Worm (Caenorhabditis elegans) whole organism, young adult: ENCODE data around the gene F34H10.5.

ENCODE experiments used
- B0035.1 ChIP-seq: sonication (generic microtip); optimal IDR thresholded peaks from 2 replicates; lab custom pipeline; 2016; ENCODE audit warnings: missing genetic modification characterization, mild to moderate bottlenecking, missing compliant biosample characterization, missing genotype, missing genetic modification reagents
- B0336.3 ChIP-seq: fragments of 200-800 bp; sonication (Bioruptor generic); IDR thresholded peaks from 2 replicates; pipeline ENCODE4 v1.3.6; 2022; ENCODE audit warnings: missing genetic modification characterization, missing compliant biosample characterization
- C06A6.2 ChIP-seq: fragments of 200-800 bp; sonication (Bioruptor generic); conservative IDR thresholded peaks from 2 replicates; pipeline ENCODE4 v1.3.6; 2022; ENCODE audit warnings: missing genetic modification characterization, missing compliant biosample characterization
- C17E4.6 ChIP-seq: fragments of 200-800 bp; sonication (Bioruptor generic); IDR thresholded peaks from 2 replicates; pipeline ENCODE4 v1.3.6; 2022; ENCODE audit warnings: missing genetic modification reagents, missing genetic modification characterization, missing compliant biosample characterization
- F22D6.2 ChIP-seq: sonication (generic microtip); optimal IDR thresholded peaks from 2 replicates; lab custom pipeline; 2016; ENCODE audit warnings: mild to moderate bottlenecking, missing genetic modification characterization, missing compliant biosample characterization
- F39B2.1 ChIP-seq: fragments of 200-800 bp; sonication (Bioruptor generic); IDR thresholded peaks from 2 replicates; pipeline ENCODE4 v1.3.6; 2022; ENCODE audit warnings: missing genetic modification reagents, missing genetic modification characterization, missing compliant biosample characterization
- F52B5.7 ChIP-seq: sonication (generic microtip); optimal IDR thresholded peaks from 2 replicates; lab custom pipeline; 2016; ENCODE audit warnings: mild to moderate bottlenecking, missing genetic modification characterization, missing compliant biosample characterization
- K12H6.12 ChIP-seq: fragments of 200-800 bp; sonication (Bioruptor generic); optimal IDR thresholded peaks from 2 replicates; lab custom pipeline; 2018; ENCODE audit warnings: mild to moderate bottlenecking, missing genetic modification characterization, missing compliant biosample characterization
- Y53F4B.3 ChIP-seq: fragments of 200-800 bp; sonication (Bioruptor generic); IDR thresholded peaks from 2 replicates; pipeline ENCODE4 v1.3.6; 2022; ENCODE audit warnings: missing genetic modification reagents, missing genetic modification characterization, missing compliant biosample characterization
- Y53G8AR.9 ChIP-seq: fragments of 200-800 bp; sonication (Bioruptor generic); conservative IDR thresholded peaks from 2 replicates; pipeline ENCODE4 v1.3.6; 2022; ENCODE audit warnings: missing genetic modification reagents, missing genetic modification characterization, missing compliant biosample characterization
- Y79H2A.3 ChIP-seq: fragments of 200-800 bp; sonication (Bioruptor generic); conservative IDR thresholded peaks from 2 replicates; pipeline ENCODE4 v1.3.6; 2022; ENCODE audit warnings: missing genetic modification reagents, missing genetic modification characterization, missing compliant biosample characterization
- Y95B8A.8 ChIP-seq: fragments of 200-800 bp; sonication (Bioruptor generic); IDR thresholded peaks from 2 replicates; pipeline ENCODE4 v1.3.6; 2022; ENCODE audit warnings: missing genetic modification reagents, missing genetic modification characterization, missing compliant biosample characterization
- ZK185.1 ChIP-seq: sonication (generic microtip); optimal IDR thresholded peaks from 2 replicates; lab custom pipeline; 2016; ENCODE audit warnings: mild to moderate bottlenecking, missing genetic modification characterization, missing compliant biosample characterization; ENCODE audit not compliant: poor library complexity, severe bottlenecking
- ama-1 ChIP-seq, 3 experiments: fragments of 150-350 bp in 1 of 3; sonication (generic microtip) in 2 of 3; optimal IDR thresholded peaks; 2 replicates each; lab custom pipeline; 2014 to 2018; ENCODE audit warnings: missing biosample characterization in 2 of 3, missing genetic modification characterization in 2 of 3, missing genetic modification reagents in 2 of 3
- attf-6 ChIP-seq: fragments of 200-800 bp; sonication (Bioruptor generic); IDR thresholded peaks from 2 replicates; pipeline ENCODE4 v1.3.6; 2022; ENCODE audit warnings: missing genetic modification reagents, missing genetic modification characterization, missing compliant biosample characterization
- ceh-27 ChIP-seq: fragments of 200-800 bp; sonication (Bioruptor generic); optimal IDR thresholded peaks from 2 replicates; lab custom pipeline; 2018; ENCODE audit warnings: mild to moderate bottlenecking, missing genetic modification characterization, moderate library complexity, missing compliant biosample characterization
- efl-1 ChIP-seq: fragments of 150-350 bp; optimal IDR thresholded peaks from 2 replicates; lab custom pipeline; 2014; ENCODE audit warnings: missing biosample characterization, missing genetic modification reagents, missing genetic modification characterization
- gei-17 ChIP-seq: fragments of 200-800 bp; sonication (Bioruptor generic); optimal IDR thresholded peaks from 2 replicates; lab custom pipeline; 2018; ENCODE audit warnings: mild to moderate bottlenecking, missing genetic modification characterization, missing compliant biosample characterization
- him-1 ChIP-seq: sonication (generic microtip); optimal IDR thresholded peaks from 2 replicates; lab custom pipeline; 2016; ENCODE audit warnings: missing genotype, missing genetic modification reagents, missing genetic modification characterization, missing compliant biosample characterization
- lin-54 ChIP-seq: fragments of 200-800 bp; sonication (Bioruptor generic); optimal IDR thresholded peaks from 2 replicates; lab custom pipeline; 2018; ENCODE audit warnings: mild to moderate bottlenecking, missing genetic modification characterization, missing compliant biosample characterization
- lir-1 ChIP-seq: fragments of 200-800 bp; sonication (Bioruptor generic); conservative IDR thresholded peaks from 2 replicates; pipeline ENCODE4 v1.3.6; 2022; ENCODE audit warnings: missing genetic modification reagents, missing genetic modification characterization, missing compliant biosample characterization
- madf-3 ChIP-seq: fragments of 200-800 bp; sonication (Bioruptor generic); IDR thresholded peaks from 2 replicates; pipeline ENCODE4 v1.3.6; 2022; ENCODE audit warnings: missing genetic modification reagents, missing genetic modification characterization, missing compliant biosample characterization
- madf-8 ChIP-seq: fragments of 200-800 bp; sonication (Bioruptor generic); conservative IDR thresholded peaks from 2 replicates; pipeline ENCODE4 v1.3.6; 2022; ENCODE audit warnings: missing genetic modification reagents, missing genetic modification characterization, missing compliant biosample characterization
- mxl-1 ChIP-seq: sonication (generic microtip); optimal IDR thresholded peaks from 2 replicates; lab custom pipeline; 2016; ENCODE audit warnings: missing genetic modification characterization, missing compliant biosample characterization
- nfya-2 ChIP-seq: fragments of 200-800 bp; sonication (Bioruptor generic); IDR thresholded peaks from 2 replicates; pipeline ENCODE4 v1.3.6; 2022; ENCODE audit warnings: missing genetic modification reagents, missing genetic modification characterization, missing compliant biosample characterization
- nhr-179 ChIP-seq: sonication (generic microtip); optimal IDR thresholded peaks from 2 replicates; lab custom pipeline; 2016; ENCODE audit warnings: mild to moderate bottlenecking, missing genetic modification characterization, missing compliant biosample characterization
- nhr-80 ChIP-seq: sonication (generic microtip); optimal IDR thresholded peaks from 2 replicates; lab custom pipeline; 2016; ENCODE audit warnings: missing genetic modification characterization, missing compliant biosample characterization
- pha-4 ChIP-seq: fragments of 150-350 bp; sonication (generic microtip); optimal IDR thresholded peaks from 2 replicates; lab custom pipeline; 2014; ENCODE audit warnings: missing biosample characterization, missing genetic modification reagents, missing genetic modification characterization
- sdz-38 ChIP-seq: sonication (generic microtip); optimal IDR thresholded peaks from 2 replicates; lab custom pipeline; 2016; ENCODE audit warnings: missing genotype, missing genetic modification characterization, missing compliant biosample characterization
- somi-1 ChIP-seq: fragments of 200-800 bp; sonication (Bioruptor generic); optimal IDR thresholded peaks from 2 replicates; lab custom pipeline; 2018; ENCODE audit warnings: mild to moderate bottlenecking, missing genetic modification characterization, missing compliant biosample characterization
- tbx-9 ChIP-seq: sonication (generic microtip); optimal IDR thresholded peaks from 2 replicates; lab custom pipeline; 2016; ENCODE audit warnings: borderline replicate concordance, missing genetic modification characterization, inconsistent platforms, missing compliant biosample characterization
- ztf-22 ChIP-seq: fragments of 200-800 bp; sonication (Bioruptor generic); optimal IDR thresholded peaks from 2 replicates; lab custom pipeline; 2018; ENCODE audit warnings: mild to moderate bottlenecking, missing genetic modification characterization, moderate library complexity, missing compliant biosample characterization

F34H10.5 gene

ce11 chrX:9668554-9668953, 33.1 kb downstream of the F34H10.5 start, which contains the start of gene T14B1.1 (continued):
- no peak for TF ChIP-seq B0035.1 (tag; lab: Kevin White, UChicago)
- no peak for TF ChIP-seq mxl-1 (tag; lab: Kevin White, UChicago)
- TF ChIP-seq F39B2.1 (GFP tag; lab: Robert Waterston, UW), result no peak
- no peak for TF ChIP-seq Y79H2A.3
- no peak for TF ChIP-seq ZK185.1
- TF ChIP-seq K12H6.12 (tag; lab: Kevin White, UChicago), result peak; percentile 63
- no peak for TF ChIP-seq nhr-80 (tag; lab: Kevin White, UChicago)
- TF ChIP-seq C17E4.6, result 0 out of 2 replicates have a peak, but pooled peaks have one; percentile 21
- TF ChIP-seq lin-54 (GFP tag; lab: Kevin White, UChicago), result no peak
- TF ChIP-seq Y53G8AR.9, result no peak

ce11 chrX:9673228-9673627, 37.8 kb downstream of the F34H10.5 start:
- TF ChIP-seq nhr-80 (tag; lab: Kevin White, UChicago), result peak; percentile 25
- TF ChIP-seq Y95B8A.8, result no peak

- no peak for TF ChIP-seq F22D6.2
- no peak for TF ChIP-seq lir-1 (GFP tag; lab: Robert Waterston, UW)
- no peak for TF ChIP-seq him-1 (tag; lab: Kevin White, UChicago)
- TF ChIP-seq ZK185.1, result no peak
- no peak for TF ChIP-seq efl-1 (GFP tag; lab: Kevin White, UChicago)
- TF ChIP-seq tbx-9 (tag; lab: Kevin White, UChicago), result no peak
Observed at ce11 chrX:9674799-9675198, 39.3 kb downstream of the F34H10.5 start, which contains the start of gene C43C3.4. Gene C43C3.4, minus strand, starts transcription at chrX:9674899.

ce11 chrX:9676009-9676408, 40.5 kb downstream of the F34H10.5 start:
- TF ChIP-seq pha-4, result peak; percentile 92
- TF ChIP-seq B0336.3 (GFP tag; lab: Robert Waterston, UW), result no peak
- no peak for TF ChIP-seq F39B2.1 (GFP tag; lab: Robert Waterston, UW)
- TF ChIP-seq sdz-38 (tag; lab: Kevin White, UChicago), result no peak
- TF ChIP-seq madf-8, result no peak
- peak; percentile 69 for TF ChIP-seq nhr-80 (tag; lab: Kevin White, UChicago)
- TF ChIP-seq ztf-22 (GFP tag; lab: Kevin White, UChicago), result peak; percentile 14
- TF ChIP-seq Y53F4B.3 (GFP tag; lab: Robert Waterston, UW), result no peak
- TF ChIP-seq gei-17 (GFP tag; lab: Kevin White, UChicago), result no peak
- TF ChIP-seq, all 124 proteins: peak for 3

ce11 chrX:9676788-9677454, 41.4 kb downstream of the F34H10.5 start:
- no peak for TF ChIP-seq ceh-27 (GFP tag; lab: Kevin White, UChicago)
- no peak for TF ChIP-seq ama-1 (optimal IDR thresholded peaks at IDR 0.05; lab: Kevin White, UChicago)
- no peak for TF ChIP-seq ama-1 (GFP tag; optimal IDR thresholded peaks at IDR 0.05; lab: Kevin White, UChicago)
- no peak for TF ChIP-seq nhr-179 (tag; lab: Kevin White, UChicago)
- no peak for TF ChIP-seq somi-1 (GFP tag; lab: Kevin White, UChicago)
- TF ChIP-seq madf-3 (GFP tag; lab: Robert Waterston, UW), result no peak
- no peak for TF ChIP-seq attf-6 (GFP tag; lab: Robert Waterston, UW)
- TF ChIP-seq nfya-2 (GFP tag; lab: Robert Waterston, UW), result no peak
- no peak for TF ChIP-seq F52B5.7 (tag; lab: Kevin White, UChicago)
- no peak for TF ChIP-seq K12H6.12 (tag; lab: Kevin White, UChicago)
- TF ChIP-seq C06A6.2, result no peak
